Fruit fly (Drosophila melanogaster) whole organism, prepupa: Measurements from ENCODE around the gene Sytalpha.
A peak's percentile ranks its signal among the peaks of the same experiment; 100 is the strongest.

Experiments
- CG10669 ChIP-seq: fragments of 200-800 bp; sonication (Bioruptor generic); optimal IDR thresholded peaks from 3 replicates; lab custom pipeline; 2018; ENCODE audit warnings: missing biosample characterization, mild to moderate bottlenecking, missing genetic modification characterization, moderate library complexity
- CG11902 ChIP-seq: fragments of 200-800 bp; sonication (Bioruptor generic); optimal IDR thresholded peaks from 3 replicates; lab custom pipeline; 2016; ENCODE audit warnings: missing biosample characterization, missing genetic modification characterization
- CG15336 ChIP-seq: fragments of 200-800 bp; sonication (Bioruptor generic); IDR thresholded peaks from 2 replicates; pipeline ENCODE4 v1.3.6; 2022; ENCODE audit warnings: missing biosample characterization, missing genetic modification characterization
- CG3032 ChIP-seq: fragments of 200-800 bp; optimal IDR thresholded peaks from 2 replicates; lab custom pipeline; 2019; ENCODE audit warnings: missing biosample characterization, mild to moderate bottlenecking, missing genetic modification characterization, moderate library complexity
- CG31627 ChIP-seq: fragments of 200-800 bp; sonication (Bioruptor generic); optimal IDR thresholded peaks from 3 replicates; lab custom pipeline; 2016; ENCODE audit warnings: missing biosample characterization, missing genetic modification characterization
- CG32006 ChIP-seq: fragments of 200-800 bp; sonication (Bioruptor generic); optimal IDR thresholded peaks from 3 replicates; lab custom pipeline; 2017; ENCODE audit warnings: missing biosample characterization, mild to moderate bottlenecking, missing genetic modification characterization
- CG34406 ChIP-seq: fragments of 200-800 bp; sonication (Bioruptor generic); optimal IDR thresholded peaks from 3 replicates; lab custom pipeline; 2016; ENCODE audit warnings: missing biosample characterization, missing genetic modification characterization
- CG3919 ChIP-seq: fragments of 200-800 bp; sonication (Bioruptor generic); optimal IDR thresholded peaks from 3 replicates; lab custom pipeline; 2016; ENCODE audit warnings: missing biosample characterization, missing genetic modification characterization
- CG4318 ChIP-seq: fragments of 200-800 bp; sonication (Bioruptor generic); optimal IDR thresholded peaks from 3 replicates; lab custom pipeline; 2017; ENCODE audit warnings: missing biosample characterization, mild to moderate bottlenecking, missing genetic modification characterization
- CG6276 ChIP-seq: fragments of 200-800 bp; sonication (Bioruptor generic); optimal IDR thresholded peaks from 2 replicates; lab custom pipeline; 2017; ENCODE audit warnings: missing biosample characterization, mild to moderate bottlenecking, missing genetic modification characterization
- CG6854 ChIP-seq: fragments of 200-800 bp; sonication (Bioruptor generic); optimal IDR thresholded peaks from 2 replicates; lab custom pipeline; 2017; ENCODE audit warnings: missing biosample characterization, mild to moderate bottlenecking, missing genetic modification characterization
- CG8119 ChIP-seq: fragments of 200-800 bp; sonication (Bioruptor generic); IDR thresholded peaks from 3 replicates; pipeline ENCODE4 v1.3.6; 2022; ENCODE audit warnings: missing biosample characterization, missing genetic modification characterization
- CG8319 ChIP-seq: fragments of 200-800 bp; sonication (Bioruptor generic); optimal IDR thresholded peaks from 3 replicates; lab custom pipeline; 2016; ENCODE audit warnings: missing biosample characterization, missing genetic modification characterization
- CG9139 ChIP-seq: fragments of 200-800 bp; sonication (Bioruptor generic); optimal IDR thresholded peaks from 3 replicates; lab custom pipeline; 2017; ENCODE audit warnings: missing biosample characterization, mild to moderate bottlenecking, missing genetic modification characterization
- Eip75B ChIP-seq: fragments of 200-800 bp; sonication (Bioruptor generic); optimal IDR thresholded peaks from 3 replicates; lab custom pipeline; 2016; ENCODE audit warnings: missing biosample characterization, missing genetic modification characterization
- Eip78C ChIP-seq: fragments of 200-800 bp; sonication (Bioruptor generic); peaks from one replicate; lab custom pipeline; 2016; ENCODE audit warnings: missing biosample characterization, missing genetic modification characterization
- Eip93F ChIP-seq: fragments of 200-800 bp; sonication (Bioruptor generic); optimal IDR thresholded peaks from 2 replicates; lab custom pipeline; 2016; ENCODE audit warnings: missing biosample characterization, mild to moderate bottlenecking, missing genetic modification characterization
- Ets96B ChIP-seq: fragments of 200-800 bp; optimal IDR thresholded peaks from 2 replicates; lab custom pipeline; 2019; ENCODE audit warnings: missing biosample characterization, mild to moderate bottlenecking, missing genetic modification characterization, moderate library complexity
- Hr39 ChIP-seq: fragments of 200-800 bp; sonication (Bioruptor generic); optimal IDR thresholded peaks from 2 replicates; lab custom pipeline; 2016; ENCODE audit warnings: missing biosample characterization, missing genetic modification characterization
- Hr4 ChIP-seq: fragments of 200-800 bp; sonication (Bioruptor generic); optimal IDR thresholded peaks from 3 replicates; lab custom pipeline; 2016; ENCODE audit warnings: missing biosample characterization, missing genetic modification characterization
- Lpt ChIP-seq: fragments of 200-800 bp; sonication (Bioruptor generic); optimal IDR thresholded peaks from 3 replicates; lab custom pipeline; 2016; ENCODE audit warnings: missing biosample characterization, missing genetic modification characterization
- Met ChIP-seq: fragments of 200-800 bp; sonication (Bioruptor generic); optimal IDR thresholded peaks from 3 replicates; lab custom pipeline; 2016; ENCODE audit warnings: missing biosample characterization, missing genetic modification characterization
- OdsH ChIP-seq: fragments of 200-800 bp; sonication (Bioruptor generic); optimal IDR thresholded peaks from 3 replicates; lab custom pipeline; 2016; ENCODE audit warnings: missing biosample characterization, missing genetic modification characterization
- Sox102F ChIP-seq: fragments of 200-800 bp; sonication (Bioruptor generic); optimal IDR thresholded peaks from 2 replicates; lab custom pipeline; 2016; ENCODE audit warnings: missing biosample characterization, mild to moderate bottlenecking, missing genetic modification characterization
- Sox14 ChIP-seq: fragments of 200-800 bp; sonication (Bioruptor generic); optimal IDR thresholded peaks from 3 replicates; lab custom pipeline; 2016; ENCODE audit warnings: missing biosample characterization, missing genetic modification characterization
- achi ChIP-seq: fragments of 200-800 bp; sonication (Bioruptor generic); optimal IDR thresholded peaks from 3 replicates; lab custom pipeline; 2016; ENCODE audit warnings: missing biosample characterization, missing genetic modification characterization
- acj6 ChIP-seq: fragments of 200-800 bp; sonication (Bioruptor generic); optimal IDR thresholded peaks from 3 replicates; lab custom pipeline; 2016; ENCODE audit warnings: missing biosample characterization, missing genetic modification characterization
- cyc ChIP-seq: fragments of 200-800 bp; sonication (Bioruptor generic); optimal IDR thresholded peaks from 3 replicates; lab custom pipeline; 2016; ENCODE audit warnings: missing biosample characterization, missing genetic modification characterization
- dac ChIP-seq: fragments of 200-800 bp; sonication (Bioruptor generic); optimal IDR thresholded peaks from 2 replicates; lab custom pipeline; 2017; ENCODE audit warnings: missing biosample characterization, mild to moderate bottlenecking, missing genetic modification characterization
- dsx ChIP-seq: fragments of 200-800 bp; optimal IDR thresholded peaks from 3 replicates; lab custom pipeline; 2019; ENCODE audit warnings: missing biosample characterization, mild to moderate bottlenecking, missing genetic modification characterization, moderate library complexity; ENCODE audit not compliant: poor library complexity, severe bottlenecking
- eg ChIP-seq: fragments of 200-800 bp; sonication (Bioruptor generic); IDR thresholded peaks from 3 replicates; pipeline ENCODE4 v1.3.6; 2022; ENCODE audit warnings: missing biosample characterization, missing genetic modification characterization
- esn ChIP-seq: fragments of 200-800 bp; sonication (Bioruptor generic); optimal IDR thresholded peaks from 2 replicates; lab custom pipeline; 2016; ENCODE audit warnings: missing biosample characterization, mild to moderate bottlenecking, missing genetic modification characterization, moderate library complexity
- fkh ChIP-seq: fragments of 200-800 bp; sonication (Bioruptor generic); optimal IDR thresholded peaks from 3 replicates; lab custom pipeline; 2017; ENCODE audit warnings: missing biosample characterization, mild to moderate bottlenecking, missing genetic modification characterization, moderate library complexity
- net ChIP-seq: fragments of 200-800 bp; sonication (Bioruptor generic); optimal IDR thresholded peaks from 3 replicates; lab custom pipeline; 2016; ENCODE audit warnings: missing biosample characterization, missing genetic modification characterization
- pdm3 ChIP-seq: fragments of 200-800 bp; sonication (Bioruptor generic); optimal IDR thresholded peaks from 3 replicates; lab custom pipeline; 2016; ENCODE audit warnings: missing biosample characterization, missing genetic modification characterization
- salr ChIP-seq, 2 experiments: fragments of 200-800 bp; sonication (Bioruptor generic); optimal IDR thresholded peaks; 3 replicates each; lab custom pipeline; 2016 to 2018; ENCODE audit warnings: missing biosample characterization in 2 of 2, missing genetic modification characterization in 2 of 2, mild to moderate bottlenecking in 1 of 2
- ss ChIP-seq, 2 experiments: fragments of 200-800 bp; sonication (Bioruptor generic); optimal IDR thresholded peaks; 2 replicates in 1 of 2; 3 replicates in 1 of 2; lab custom pipeline; 2017 to 2018; ENCODE audit warnings: mild to moderate bottlenecking in 2 of 2, missing biosample characterization in 2 of 2, missing genetic modification characterization in 2 of 2, moderate library complexity in 1 of 2
- svp ChIP-seq: fragments of 200-800 bp; sonication (Bioruptor generic); peaks from one replicate; lab custom pipeline; 2016; ENCODE audit warnings: missing biosample characterization, missing genetic modification characterization
- vri ChIP-seq: fragments of 200-800 bp; sonication (Bioruptor generic); optimal IDR thresholded peaks from 3 replicates; lab custom pipeline; 2016; ENCODE audit warnings: missing biosample characterization, mild to moderate bottlenecking, missing genetic modification characterization

The Sytalpha gene

DNA sequence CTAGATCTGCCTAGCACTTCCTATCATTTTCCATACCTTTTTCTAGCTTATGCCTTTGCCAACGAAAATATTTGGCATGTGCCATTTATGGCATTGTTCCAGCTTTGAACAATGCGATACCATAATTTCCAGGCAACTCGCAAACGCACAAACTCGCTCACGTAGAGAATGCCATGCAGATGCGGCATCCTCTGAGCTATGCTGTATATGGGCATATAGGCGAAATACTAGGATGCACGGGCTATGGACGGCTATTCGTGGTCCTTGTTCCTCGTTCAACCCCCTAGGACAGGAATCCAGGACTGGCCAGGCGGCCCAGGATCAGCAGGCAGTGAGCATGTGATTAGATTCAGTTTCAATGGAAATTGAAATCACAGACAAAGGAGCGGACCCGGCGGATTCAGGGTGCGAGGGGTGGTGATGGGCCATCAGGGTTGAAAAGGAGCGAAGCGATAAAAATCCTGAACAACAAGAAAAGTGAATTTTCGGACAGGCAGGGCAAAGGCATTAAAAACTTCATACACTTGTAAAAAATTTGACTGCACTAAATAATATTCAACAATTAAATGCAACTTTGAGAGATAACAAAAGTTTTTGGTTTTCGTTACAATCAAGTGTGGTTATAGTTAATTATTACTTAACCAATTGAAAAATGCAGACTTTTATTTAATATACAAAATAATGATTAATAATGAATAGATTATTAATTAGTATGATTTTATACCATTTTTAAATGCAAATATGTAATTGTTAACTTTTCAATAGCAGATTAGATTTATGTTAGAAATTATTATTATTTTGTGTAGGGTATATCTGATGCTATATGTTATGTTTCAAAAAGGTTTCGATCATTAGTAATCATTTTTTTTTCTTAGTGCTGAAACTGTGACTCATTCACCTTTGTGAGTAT, 3.6 kb upstream of the Sytalpha start:
- TF ChIP-seq Lpt (GFP tag; lab: Kevin White, UChicago) (no peak), dac (GFP tag; lab: Kevin White, UChicago) (no peak), svp (peak; percentile 7), acj6 (GFP tag; lab: Kevin White, UChicago) (no peak), Eip78C (peak; percentile 28), Hr39 (GFP tag; lab: Kevin White, UChicago) (no peak), Sox14 (GFP tag; lab: Kevin White, UChicago) (no peak), Hr4 (GFP tag; lab: Kevin White, UChicago) (no peak), CG6276 (GFP tag; lab: Kevin White, UChicago) (no peak), CG3032 (tag; lab: Kevin White, UChicago) (peak; percentile 36), Ets96B (tag; lab: Kevin White, UChicago) (peak; percentile 22), CG31627 (GFP tag; lab: Kevin White, UChicago) (no peak), CG11902 (GFP tag; lab: Kevin White, UChicago) (no peak), cyc (GFP tag; lab: Kevin White, UChicago) (no peak), CG34406 (GFP tag; lab: Kevin White, UChicago) (peak; percentile 12), ss (GFP tag; optimal IDR thresholded peaks at IDR 0.05; lab: Kevin White, UChicago) (peak in 1 of 2 experiments; percentile 25), Eip75B (GFP tag; lab: Kevin White, UChicago) (no peak), CG4318 (GFP tag; lab: Kevin White, UChicago) (no peak), dsx (GFP tag; lab: Kevin White, UChicago) (peak; percentile 0), vri (GFP tag; lab: Kevin White, UChicago) (no peak), CG8119 (GFP tag; lab: Robert Waterston, UW) (no peak), CG9139 (GFP tag; lab: Kevin White, UChicago) (no peak), achi (GFP tag; lab: Kevin White, UChicago) (no peak), esn (GFP tag; lab: Kevin White, UChicago) (peak; percentile 14), net (GFP tag; lab: Kevin White, UChicago) (no peak)

DNA sequence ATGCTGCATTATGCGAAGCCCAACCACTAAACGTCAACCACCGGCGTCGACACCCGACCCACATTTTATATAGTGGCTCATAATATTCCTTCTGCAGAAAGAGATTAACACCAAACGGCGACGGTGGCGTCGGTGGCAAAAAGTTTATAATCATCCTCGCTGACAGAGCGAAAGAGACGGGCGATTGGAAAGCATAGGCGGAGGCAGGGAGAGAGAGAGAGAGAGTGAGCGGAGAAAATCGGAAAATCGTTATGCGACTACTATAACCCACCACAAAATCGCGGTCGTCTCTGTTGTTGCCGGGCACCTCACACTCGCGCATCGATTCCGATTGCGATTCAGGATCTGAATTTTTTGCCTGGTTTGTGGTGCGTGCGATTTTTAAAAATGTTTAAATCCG, 2.9 kb upstream of the Sytalpha start, which contains the start of gene Oli:
TSS of gene Oli (plus strand) at position 70 of the 400 bp plus-strand sequence.
- TF ChIP-seq CG15336 (GFP tag; lab: Robert Waterston, UW) (no peak), acj6 (GFP tag; lab: Kevin White, UChicago) (no peak), CG3032 (tag; lab: Kevin White, UChicago) (no peak), CG8319 (GFP tag; lab: Kevin White, UChicago) (no peak), OdsH (GFP tag; lab: Kevin White, UChicago) (no peak), eg (no peak), fkh (GFP tag; lab: Kevin White, UChicago) (no peak), dsx (GFP tag; lab: Kevin White, UChicago) (no peak), CG32006 (GFP tag; lab: Kevin White, UChicago) (no peak), Hr4 (GFP tag; lab: Kevin White, UChicago) (no peak), CG3919 (GFP tag; lab: Kevin White, UChicago) (no peak), Sox102F (GFP tag; lab: Kevin White, UChicago) (no peak)
- TF ChIP-seq, all 60 proteins: peak for 0

DNA sequence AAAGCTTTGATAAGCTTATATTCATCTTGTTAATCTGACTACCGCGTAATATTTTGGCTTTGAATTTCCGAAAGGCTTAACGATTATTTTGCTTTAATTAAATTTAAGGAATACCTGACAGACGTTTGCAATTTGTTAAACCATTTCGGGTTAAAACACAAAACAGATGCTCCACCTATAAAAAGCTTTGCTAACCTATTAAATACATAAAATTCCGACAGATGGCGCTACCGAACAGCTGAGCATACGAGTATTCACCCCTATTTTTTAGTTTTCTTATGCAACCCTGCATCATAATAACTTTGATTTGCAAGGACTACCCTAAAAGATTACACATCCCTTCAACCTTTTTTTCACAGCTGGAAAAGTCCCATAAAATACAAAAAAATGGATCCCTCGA, 2.2 kb upstream of the Sytalpha start:
- peak; percentile 38 for TF ChIP-seq svp
- TF ChIP-seq CG10669 = no peak
- no peak for TF ChIP-seq Met (GFP tag; lab: Kevin White, UChicago)
- TF ChIP-seq Eip75B (GFP tag; lab: Kevin White, UChicago) = no peak
- TF ChIP-seq pdm3 (GFP tag; lab: Kevin White, UChicago) = no peak
- no peak for TF ChIP-seq CG6854 (GFP tag; lab: Kevin White, UChicago)
- TF ChIP-seq achi (GFP tag; lab: Kevin White, UChicago) = no peak
- no peak for TF ChIP-seq cyc (GFP tag; lab: Kevin White, UChicago)
- TF ChIP-seq Eip93F (GFP tag; lab: Kevin White, UChicago) = no peak
- TF ChIP-seq salr (GFP tag; optimal IDR thresholded peaks at IDR 0.05; lab: Kevin White, UChicago) = no peak
- TF ChIP-seq OdsH (GFP tag; lab: Kevin White, UChicago) = no peak
- TF ChIP-seq Eip78C = peak; percentile 44
